Worm (Caenorhabditis elegans) whole organism, L1 larva: ENCODE data around the gene ogt-1.

Source experiments
- C16A3.4 ChIP-seq: fragments of 150-350 bp; optimal IDR thresholded peaks from 2 replicates; lab custom pipeline; 2014; ENCODE audit warnings: missing biosample characterization, missing genetic modification characterization
- F16B12.6 ChIP-seq: fragments of 150-350 bp; optimal IDR thresholded peaks from 2 replicates; lab custom pipeline; 2014; ENCODE audit warnings: missing biosample characterization, missing genetic modification characterization
- aha-1 ChIP-seq: fragments of 150-350 bp; optimal IDR thresholded peaks from 2 replicates; lab custom pipeline; 2014; ENCODE audit warnings: missing biosample characterization, missing genetic modification characterization
- alr-1 ChIP-seq: fragments of 200-800 bp; sonication (Bioruptor generic); optimal IDR thresholded peaks from 2 replicates; lab custom pipeline; 2018; ENCODE audit warnings: borderline replicate concordance, mild to moderate bottlenecking, missing genetic modification characterization, missing compliant biosample characterization
- ama-1 ChIP-seq: fragments of 150-350 bp; optimal IDR thresholded peaks from 2 replicates; lab custom pipeline; 2014
- ceh-8 ChIP-seq: fragments of 200-800 bp; sonication (Bioruptor generic); optimal IDR thresholded peaks from 2 replicates; lab custom pipeline; 2018; ENCODE audit warnings: mild to moderate bottlenecking, missing genetic modification characterization, moderate library complexity, missing compliant biosample characterization
- ceh-82 ChIP-seq, 3 experiments: fragments of 150-350 bp in 1 of 3; sonication (generic microtip) in 2 of 3; optimal IDR thresholded peaks; 2 replicates each; lab custom pipeline; 2014 to 2017; ENCODE audit warnings: missing biosample characterization in 3 of 3, missing genetic modification characterization in 3 of 3
- ceh-88 ChIP-seq: fragments of 200-800 bp; sonication (Bioruptor generic); IDR thresholded peaks from 2 replicates; pipeline ENCODE4 v1.3.6; 2022; ENCODE audit warnings: missing genetic modification characterization, missing compliant biosample characterization
- ceh-90 ChIP-seq: sonication (generic microtip); optimal IDR thresholded peaks from 2 replicates; lab custom pipeline; 2016; ENCODE audit warnings: missing genetic modification characterization, missing compliant biosample characterization
- ces-1 ChIP-seq: fragments of 150-350 bp; optimal IDR thresholded peaks from 2 replicates; lab custom pipeline; 2014; ENCODE audit warnings: missing biosample characterization, missing genetic modification reagents, missing genetic modification characterization
- dsc-1 ChIP-seq: sonication (generic microtip); optimal IDR thresholded peaks from 2 replicates; lab custom pipeline; 2016; ENCODE audit warnings: mild to moderate bottlenecking, missing genetic modification characterization, missing compliant biosample characterization
- efl-3 ChIP-seq: fragments of 200-800 bp; sonication (Bioruptor generic); optimal IDR thresholded peaks from 2 replicates; lab custom pipeline; 2018; ENCODE audit warnings: mild to moderate bottlenecking, missing genetic modification characterization, missing compliant biosample characterization
- elt-2 ChIP-seq: sonication (generic microtip); optimal IDR thresholded peaks from 2 replicates; lab custom pipeline; 2016; ENCODE audit warnings: missing genetic modification characterization, mild to moderate bottlenecking, inconsistent platforms, missing compliant biosample characterization, missing genetic modification reagents
- elt-3 ChIP-seq, 6 experiments: fragments of 150-350 bp in 1 of 6; sonication (generic microtip); optimal IDR thresholded peaks; 2 replicates each; lab custom pipeline; 2017 to 2018; ENCODE audit warnings: missing biosample characterization in 6 of 6, missing genetic modification characterization in 6 of 6, inconsistent platforms in 1 of 6
- ets-5 ChIP-seq: fragments of 200-800 bp; sonication (Bioruptor generic); IDR thresholded peaks from 2 replicates; pipeline ENCODE4 v1.3.6; 2022; ENCODE audit warnings: missing genetic modification characterization, missing compliant biosample characterization
- hlh-17 ChIP-seq: fragments of 200-800 bp; sonication (Bioruptor generic); optimal IDR thresholded peaks from 2 replicates; lab custom pipeline; 2018; ENCODE audit warnings: missing genetic modification characterization, mild to moderate bottlenecking, missing compliant biosample characterization, moderate library complexity, borderline replicate concordance
- hlh-4 ChIP-seq: sonication (generic microtip); optimal IDR thresholded peaks from 2 replicates; lab custom pipeline; 2016; ENCODE audit warnings: mild to moderate bottlenecking, missing genetic modification characterization, missing compliant biosample characterization
- hpl-2 ChIP-seq: fragments of 150-350 bp; optimal IDR thresholded peaks from 2 replicates; lab custom pipeline; 2014; ENCODE audit warnings: missing biosample characterization, missing genetic modification reagents, missing genetic modification characterization
- irx-1 ChIP-seq: sonication (generic microtip); optimal IDR thresholded peaks from 2 replicates; lab custom pipeline; 2016; ENCODE audit warnings: missing genetic modification characterization, missing compliant biosample characterization
- isw-1 ChIP-seq: fragments of 200-800 bp; sonication (Bioruptor generic); IDR thresholded peaks from 2 replicates; pipeline ENCODE4 v1.3.6; 2022; ENCODE audit warnings: missing genetic modification characterization, missing compliant biosample characterization
- jun-1 ChIP-seq: fragments of 150-350 bp; optimal IDR thresholded peaks from 2 replicates; lab custom pipeline; 2014; ENCODE audit warnings: missing biosample characterization, missing genetic modification reagents, missing genetic modification characterization
- lin-14 ChIP-seq: fragments of 200-800 bp; sonication (Bioruptor generic); optimal IDR thresholded peaks from 2 replicates; lab custom pipeline; 2018; ENCODE audit warnings: mild to moderate bottlenecking, missing genetic modification characterization, moderate library complexity, missing compliant biosample characterization
- lin-15B ChIP-seq: fragments of 150-350 bp; sonication (generic microtip); optimal IDR thresholded peaks from 3 replicates; lab custom pipeline; 2014; ENCODE audit warnings: missing biosample characterization, missing genetic modification characterization
- lin-39 ChIP-seq: fragments of 150-350 bp; optimal IDR thresholded peaks from 2 replicates; lab custom pipeline; 2014; ENCODE audit warnings: missing biosample characterization, missing genetic modification reagents, missing genetic modification characterization
- lir-3 ChIP-seq: sonication (generic microtip); optimal IDR thresholded peaks from 2 replicates; lab custom pipeline; 2016; ENCODE audit warnings: mild to moderate bottlenecking, missing genetic modification characterization, moderate library complexity, missing compliant biosample characterization; ENCODE audit not compliant: poor library complexity
- lsy-2 ChIP-seq, 2 experiments: fragments of 150-350 bp; optimal IDR thresholded peaks; 2 replicates each; lab custom pipeline; 2014; ENCODE audit warnings: missing biosample characterization in 2 of 2, missing genetic modification characterization in 2 of 2
- mab-9 ChIP-seq: fragments of 200-800 bp; sonication (Bioruptor generic); IDR thresholded peaks from 2 replicates; pipeline ENCODE4 v1.3.6; 2022; ENCODE audit warnings: missing genetic modification reagents, missing genetic modification characterization, missing compliant biosample characterization
- nhr-11 ChIP-seq: fragments of 150-350 bp; optimal IDR thresholded peaks from 2 replicates; lab custom pipeline; 2014; ENCODE audit warnings: missing biosample characterization, missing genetic modification characterization
- nhr-12 ChIP-seq: sonication (generic microtip); optimal IDR thresholded peaks from 2 replicates; lab custom pipeline; 2017; ENCODE audit warnings: missing biosample characterization, missing genetic modification characterization
- nhr-19 ChIP-seq: fragments of 200-800 bp; sonication (Bioruptor generic); conservative IDR thresholded peaks from 2 replicates; pipeline ENCODE4 v1.3.6; 2022; ENCODE audit warnings: missing genetic modification characterization, missing compliant biosample characterization
- nhr-237 ChIP-seq: fragments of 150-350 bp; optimal IDR thresholded peaks from 2 replicates; lab custom pipeline; 2014; ENCODE audit warnings: missing biosample characterization, missing genetic modification characterization
- nhr-47 ChIP-seq: sonication (generic microtip); optimal IDR thresholded peaks from 2 replicates; lab custom pipeline; 2016; ENCODE audit warnings: mild to moderate bottlenecking, missing genetic modification characterization, moderate library complexity, missing compliant biosample characterization
- nhr-71 ChIP-seq: sonication (generic microtip); optimal IDR thresholded peaks from 2 replicates; lab custom pipeline; 2016; ENCODE audit warnings: mild to moderate bottlenecking, missing genetic modification characterization, moderate library complexity, missing compliant biosample characterization
- nhr-77 ChIP-seq: fragments of 150-350 bp; optimal IDR thresholded peaks from 2 replicates; lab custom pipeline; 2014; ENCODE audit warnings: missing biosample characterization, missing genetic modification characterization
- nhr-85 ChIP-seq: sonication (generic microtip); peaks from one replicate; lab custom pipeline; 2016; ENCODE audit warnings: missing genetic modification characterization, inconsistent platforms, missing compliant biosample characterization
- nhr-90 ChIP-seq: sonication (generic microtip); optimal IDR thresholded peaks from 2 replicates; lab custom pipeline; 2016; ENCODE audit warnings: mild to moderate bottlenecking, missing genetic modification characterization, missing compliant biosample characterization; ENCODE audit not compliant: poor library complexity
- pax-3 ChIP-seq: fragments of 200-800 bp; sonication (Bioruptor generic); optimal IDR thresholded peaks from 2 replicates; lab custom pipeline; 2018; ENCODE audit warnings: mild to moderate bottlenecking, missing genetic modification characterization, moderate library complexity, missing compliant biosample characterization
- pqm-1 ChIP-seq: sonication (generic microtip); optimal IDR thresholded peaks from 3 replicates; lab custom pipeline; 2017; ENCODE audit warnings: missing biosample characterization, missing genetic modification characterization
- rnt-1 ChIP-seq: sonication (generic microtip); optimal IDR thresholded peaks from 2 replicates; lab custom pipeline; 2016; ENCODE audit warnings: mild to moderate bottlenecking, missing genetic modification characterization, moderate library complexity, missing compliant biosample characterization
- skn-1 ChIP-seq: fragments of 150-350 bp; optimal IDR thresholded peaks from 2 replicates; lab custom pipeline; 2014; ENCODE audit warnings: missing biosample characterization, missing genetic modification characterization
- snu-23 ChIP-seq: sonication (generic microtip); optimal IDR thresholded peaks from 2 replicates; lab custom pipeline; 2016; ENCODE audit warnings: missing genetic modification characterization, missing compliant biosample characterization
- sup-37 ChIP-seq: fragments of 200-800 bp; sonication (Bioruptor generic); optimal IDR thresholded peaks from 2 replicates; lab custom pipeline; 2018; ENCODE audit warnings: mild to moderate bottlenecking, missing genetic modification characterization, missing compliant biosample characterization
- swsn-7 ChIP-seq: sonication (generic microtip); optimal IDR thresholded peaks from 2 replicates; lab custom pipeline; 2016; ENCODE audit warnings: missing genetic modification characterization, missing compliant biosample characterization
- tbx-2 ChIP-seq: sonication (generic microtip); optimal IDR thresholded peaks from 2 replicates; lab custom pipeline; 2016; ENCODE audit warnings: missing genetic modification characterization, missing compliant biosample characterization
- tlp-1 ChIP-seq: fragments of 150-350 bp; optimal IDR thresholded peaks from 2 replicates; lab custom pipeline; 2014; ENCODE audit warnings: missing biosample characterization, missing genetic modification characterization
- unc-130 ChIP-seq: fragments of 150-350 bp; optimal IDR thresholded peaks from 2 replicates; lab custom pipeline; 2017; ENCODE audit warnings: missing biosample characterization, missing genetic modification characterization, inconsistent platforms
- unc-30 ChIP-seq: sonication (generic microtip); optimal IDR thresholded peaks from 2 replicates; lab custom pipeline; 2017; ENCODE audit warnings: missing biosample characterization, missing genetic modification characterization
- unc-62 ChIP-seq: fragments of 150-350 bp; optimal IDR thresholded peaks from 2 replicates; lab custom pipeline; 2014; ENCODE audit warnings: missing biosample characterization, missing genetic modification reagents, missing genetic modification characterization
- zag-1 ChIP-seq: fragments of 150-350 bp; optimal IDR thresholded peaks from 2 replicates; lab custom pipeline; 2014; ENCODE audit warnings: missing biosample characterization, missing genetic modification characterization
- zip-4 ChIP-seq: fragments of 200-800 bp; sonication (Bioruptor generic); optimal IDR thresholded peaks from 2 replicates; lab custom pipeline; 2018; ENCODE audit warnings: mild to moderate bottlenecking, missing genetic modification characterization, moderate library complexity, missing compliant biosample characterization

The ogt-1 gene

DNA sequence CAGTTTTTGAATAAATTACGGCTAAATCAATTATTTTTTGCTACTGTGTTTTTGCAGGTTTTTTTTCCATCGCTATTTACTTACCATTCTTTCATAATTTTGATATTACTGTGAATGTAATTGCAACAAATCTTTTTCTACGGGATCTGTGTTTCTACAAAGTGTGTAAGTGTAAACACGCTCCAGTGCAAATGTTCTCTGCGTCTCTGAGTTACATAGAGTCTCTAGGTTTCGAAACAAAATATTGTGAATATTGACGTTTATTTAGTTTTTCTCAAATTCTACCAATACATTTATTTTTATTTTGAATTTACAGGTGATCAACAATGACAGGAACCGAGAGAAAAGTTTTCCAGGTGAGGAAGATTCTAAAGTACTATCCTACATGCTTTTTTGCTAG is 30.4 kb upstream of the ogt-1 start, which contains the start of gene yju-2 (continued):
- TF ChIP-seq lir-3 (tag; lab: Kevin White, UChicago): peak; percentile 56
- no peak for TF ChIP-seq ces-1 (GFP tag; lab: Kevin White, UChicago)
- TF ChIP-seq ceh-8 (GFP tag; lab: Kevin White, UChicago): no peak
- no peak for TF ChIP-seq unc-130 (tag; lab: Kevin White, UChicago)
- TF ChIP-seq C16A3.4 (tag; lab: Kevin White, UChicago): peak; percentile 78
- no peak for TF ChIP-seq hlh-17 (GFP tag; lab: Kevin White, UChicago)
- TF ChIP-seq aha-1 (tag; lab: Kevin White, UChicago): no peak
- TF ChIP-seq pqm-1 (tag; lab: Kevin White, UChicago): no peak
- TF ChIP-seq ama-1 (lab: Kevin White, UChicago): peak; percentile 31
- no peak for TF ChIP-seq hlh-4 (tag; lab: Kevin White, UChicago)
- peak; percentile 59 for TF ChIP-seq lin-14 (GFP tag; lab: Kevin White, UChicago)
- TF ChIP-seq efl-3 (GFP tag; lab: Kevin White, UChicago): no peak
- TF ChIP-seq mab-9: no peak
- TF ChIP-seq nhr-237: peak; percentile 51
- no peak for TF ChIP-seq zag-1 (tag; lab: Kevin White, UChicago)
- no peak for TF ChIP-seq ets-5 (GFP tag; lab: Robert Waterston, UW)
- no peak for TF ChIP-seq unc-62
- TF ChIP-seq lin-39 (tag; lab: Kevin White, UChicago): no peak
- peak; percentile 61 for TF ChIP-seq nhr-47 (tag; lab: Kevin White, UChicago)
- TF ChIP-seq nhr-11 (tag; lab: Kevin White, UChicago): no peak
- TF ChIP-seq skn-1 (tag; lab: Kevin White, UChicago): peak; percentile 59
- TF ChIP-seq nhr-90 (tag; lab: Kevin White, UChicago): peak; percentile 41
- TF ChIP-seq ceh-90 (tag; lab: Kevin White, UChicago): no peak
- TF ChIP-seq tlp-1 (tag; lab: Kevin White, UChicago): no peak
- peak; percentile 27 for TF ChIP-seq swsn-7 (tag; lab: Kevin White, UChicago)
- TF ChIP-seq nhr-19 (GFP tag; lab: Robert Waterston, UW): peak; percentile 30
- TF ChIP-seq elt-2: no peak
- TF ChIP-seq isw-1 (GFP tag; lab: Robert Waterston, UW): peak; percentile 49
- no peak for TF ChIP-seq irx-1 (tag; lab: Kevin White, UChicago)
- TF ChIP-seq hpl-2 (GFP tag; lab: Kevin White, UChicago): peak; percentile 33
- peak in 1 of 6 experiments; percentile 47 for TF ChIP-seq elt-3 (tag; optimal IDR thresholded peaks at IDR 0.05; lab: Kevin White, UChicago)
- TF ChIP-seq tbx-2 (tag; lab: Kevin White, UChicago): peak; percentile 13
- peak; percentile 82 for TF ChIP-seq lin-15B (tag; lab: Kevin White, UChicago)
- TF ChIP-seq nhr-77 (tag; lab: Kevin White, UChicago): peak; percentile 21
- no peak for TF ChIP-seq nhr-12 (tag; lab: Kevin White, UChicago)
- TF ChIP-seq zip-4 (GFP tag; lab: Kevin White, UChicago): no peak

DNA sequence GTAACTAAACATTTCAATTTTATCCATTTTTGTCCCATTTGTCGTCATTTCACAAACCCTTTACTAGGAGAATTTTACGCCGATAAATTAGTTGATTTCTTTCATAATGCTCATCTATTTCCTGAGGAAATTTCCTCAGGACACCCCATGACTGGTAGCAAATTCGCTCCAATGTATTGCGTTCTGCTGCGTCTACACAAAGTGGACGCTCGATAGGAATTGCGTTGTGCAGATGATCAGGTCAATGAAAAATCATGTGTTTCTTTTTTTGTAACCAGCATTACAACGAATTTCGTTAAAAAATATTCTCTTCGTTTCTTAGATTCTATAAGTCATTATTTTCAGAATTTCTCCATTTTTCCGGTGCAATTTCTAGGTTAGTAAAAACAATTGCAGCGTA is 28.2 kb upstream of the ogt-1 start, which contains the start of gene epg-4:
TSS of gene epg-4 (plus strand) at position 346 of the 400 bp plus-strand sequence.
- TF ChIP-seq hlh-17 (GFP tag; lab: Kevin White, UChicago): no peak
- peak; percentile 22 for TF ChIP-seq unc-130 (tag; lab: Kevin White, UChicago)
- TF ChIP-seq dsc-1 (tag; lab: Kevin White, UChicago): no peak
- TF ChIP-seq ces-1 (GFP tag; lab: Kevin White, UChicago): no peak
- TF ChIP-seq sup-37: no peak
- TF ChIP-seq nhr-19 (GFP tag; lab: Robert Waterston, UW): no peak
- TF ChIP-seq mab-9: no peak
- TF ChIP-seq lin-39 (tag; lab: Kevin White, UChicago): no peak
- no peak for TF ChIP-seq rnt-1 (tag; lab: Kevin White, UChicago)
- TF ChIP-seq ceh-82 (tag; optimal IDR thresholded peaks at IDR 0.05; lab: Kevin White, UChicago): peak in 1 of 3 experiments; percentile 11
- TF ChIP-seq pax-3 (tag; lab: Kevin White, UChicago): no peak
- no peak for TF ChIP-seq tlp-1 (tag; lab: Kevin White, UChicago)
- TF ChIP-seq alr-1 (tag; lab: Kevin White, UChicago): no peak
- TF ChIP-seq efl-3 (GFP tag; lab: Kevin White, UChicago): no peak
- TF ChIP-seq ceh-88: no peak
- TF ChIP-seq snu-23: peak; percentile 36
- TF ChIP-seq nhr-85: peak; percentile 36
- TF ChIP-seq hlh-4 (tag; lab: Kevin White, UChicago): no peak
- TF ChIP-seq F16B12.6 (tag; lab: Kevin White, UChicago): no peak
- TF ChIP-seq nhr-77 (tag; lab: Kevin White, UChicago): peak; percentile 3
- TF ChIP-seq C16A3.4 (tag; lab: Kevin White, UChicago): peak; percentile 50
- peak; percentile 41 for TF ChIP-seq nhr-71 (tag; lab: Kevin White, UChicago)
- no peak for TF ChIP-seq unc-30 (tag; lab: Kevin White, UChicago)
- TF ChIP-seq ama-1 (lab: Kevin White, UChicago): no peak
- peak in 1 of 2 experiments; percentile 69 for TF ChIP-seq lsy-2 (tag; optimal IDR thresholded peaks at IDR 0.05; lab: Kevin White, UChicago)
- TF ChIP-seq aha-1 (tag; lab: Kevin White, UChicago): no peak
- no peak for TF ChIP-seq jun-1
- no peak for TF ChIP-seq lin-15B (tag; lab: Kevin White, UChicago)
